Fruit fly (Drosophila melanogaster) whole organism, embryonic: ENCODE results near the gene Pex2.
A peak's percentile ranks its signal among the peaks of the same experiment; 100 is the strongest.

Source experiments
- Atf6 ChIP-seq: fragments of 200-800 bp; sonication (Bioruptor generic); IDR thresholded peaks from 2 replicates; pipeline ENCODE4 v1.3.6; 2022; ENCODE audit warnings: missing biosample characterization, missing genetic modification characterization
- Awh ChIP-seq: fragments of 200-800 bp; sonication (Bioruptor generic); IDR thresholded peaks from 2 replicates; pipeline ENCODE4, ENCODE4 v1.3.6; 2022; ENCODE audit warnings: missing biosample characterization, missing genetic modification characterization
- CG10543 ChIP-seq: fragments of 200-800 bp; sonication (Bioruptor generic); optimal IDR thresholded peaks from 3 replicates; lab custom pipeline; 2017; ENCODE audit warnings: missing biosample characterization, mild to moderate bottlenecking, missing genetic modification characterization, moderate library complexity
- CG11695 ChIP-seq: fragments of 200-800 bp; sonication (Bioruptor generic); IDR thresholded peaks from 3 replicates; pipeline ENCODE4 v1.3.6; 2022; ENCODE audit warnings: missing biosample characterization, missing genetic modification characterization
- CG1603 ChIP-seq: fragments of 200-800 bp; sonication (Bioruptor generic); optimal IDR thresholded peaks from 2 replicates; lab custom pipeline; 2019; ENCODE audit warnings: missing biosample characterization, mild to moderate bottlenecking, missing genetic modification characterization, moderate library complexity
- CG17328 ChIP-seq: fragments of 200-800 bp; sonication (Bioruptor generic); IDR thresholded peaks from 2 replicates; pipeline ENCODE4 v1.3.6; 2022; ENCODE audit warnings: missing biosample characterization, missing genetic modification characterization
- CG17612 ChIP-seq: fragments of 200-800 bp; sonication (Bioruptor generic); IDR thresholded peaks from 2 replicates; pipeline ENCODE4 v1.3.6; 2022; ENCODE audit warnings: missing biosample characterization, missing genetic modification characterization
- CG1792 ChIP-seq: fragments of 200-800 bp; sonication (Bioruptor generic); optimal IDR thresholded peaks from 2 replicates; lab custom pipeline; 2016; ENCODE audit warnings: missing biosample characterization, missing genetic modification characterization
- CG2120 ChIP-seq: fragments of 200-800 bp; sonication (Bioruptor generic); optimal IDR thresholded peaks from 3 replicates; lab custom pipeline; 2016; ENCODE audit warnings: missing biosample characterization, missing genetic modification characterization
- CG2129 ChIP-seq: fragments of 200-800 bp; sonication (Bioruptor generic); IDR thresholded peaks from 2 replicates; pipeline ENCODE4 v1.3.6; 2022; ENCODE audit warnings: missing biosample characterization, missing genetic modification characterization; ENCODE audit not compliant: partially characterized antibody
- CG2875 ChIP-seq: fragments of 200-800 bp; sonication (Bioruptor generic); optimal IDR thresholded peaks from 2 replicates; lab custom pipeline; 2017; ENCODE audit warnings: missing biosample characterization, mild to moderate bottlenecking, missing genetic modification characterization, missing genetic modification reagents
- CG31365 ChIP-seq: fragments of 200-800 bp; sonication (Bioruptor generic); optimal IDR thresholded peaks from 2 replicates; lab custom pipeline; 2018; ENCODE audit warnings: missing biosample characterization, mild to moderate bottlenecking, missing genetic modification characterization
- CG6254 ChIP-seq: fragments of 200-800 bp; sonication (Bioruptor generic); optimal IDR thresholded peaks from 3 replicates; lab custom pipeline; 2017; ENCODE audit warnings: mild to moderate bottlenecking, missing biosample characterization, missing genetic modification reagents, missing genetic modification characterization
- CG6791 ChIP-seq: fragments of 200-800 bp; sonication (Bioruptor generic); IDR thresholded peaks from 3 replicates; pipeline ENCODE4 v1.3.6; 2022; ENCODE audit warnings: missing biosample characterization, missing genetic modification characterization; ENCODE audit not compliant: partially characterized antibody
- CG7556 ChIP-seq: fragments of 200-800 bp; sonication (Bioruptor generic); optimal IDR thresholded peaks from 2 replicates; lab custom pipeline; 2017; ENCODE audit warnings: missing biosample characterization, mild to moderate bottlenecking, missing genetic modification characterization
- CG8281 ChIP-seq: fragments of 200-800 bp; sonication (Bioruptor generic); optimal IDR thresholded peaks from 2 replicates; lab custom pipeline; 2018; ENCODE audit warnings: missing biosample characterization, mild to moderate bottlenecking, missing genetic modification characterization, moderate library complexity
- CG8944 ChIP-seq: fragments of 200-800 bp; sonication (Bioruptor generic); optimal IDR thresholded peaks from 3 replicates; lab custom pipeline; 2016; ENCODE audit warnings: missing biosample characterization, missing genetic modification characterization
- Camta ChIP-seq: fragments of 200-800 bp; sonication (Bioruptor generic); optimal IDR thresholded peaks from 2 replicates; lab custom pipeline; 2016; ENCODE audit warnings: missing biosample characterization, missing genetic modification characterization
- D19B ChIP-seq: fragments of 200-800 bp; sonication (Bioruptor generic); optimal IDR thresholded peaks from 2 replicates; lab custom pipeline; 2017; ENCODE audit warnings: missing biosample characterization, mild to moderate bottlenecking, missing genetic modification characterization
- E2f2 ChIP-seq: fragments of 200-800 bp; sonication (Bioruptor generic); IDR thresholded peaks from 2 replicates; pipeline ENCODE4 v1.3.6; 2022; ENCODE audit warnings: missing biosample characterization, missing genetic modification characterization
- Elba2 ChIP-seq: fragments of 200-800 bp; sonication (Bioruptor generic); optimal IDR thresholded peaks from 3 replicates; lab custom pipeline; 2016; ENCODE audit warnings: missing biosample characterization, missing genetic modification characterization
- Fer3 ChIP-seq: fragments of 200-800 bp; sonication (Bioruptor generic); optimal IDR thresholded peaks from 2 replicates; lab custom pipeline; 2018; ENCODE audit warnings: missing biosample characterization, mild to moderate bottlenecking, missing genetic modification characterization, moderate library complexity
- MTF-1 ChIP-seq: fragments of 200-800 bp; sonication (Bioruptor generic); optimal IDR thresholded peaks from 2 replicates; lab custom pipeline; 2018; ENCODE audit warnings: missing biosample characterization, mild to moderate bottlenecking, missing genetic modification characterization, borderline replicate concordance
- Med ChIP-seq: fragments of 200-800 bp; sonication (Bioruptor generic); peaks from one replicate; lab custom pipeline; 2016; ENCODE audit warnings: missing biosample characterization, missing genetic modification characterization, mild to moderate bottlenecking, inconsistent platforms, moderate library complexity
- NC2α ChIP-seq: fragments of 200-800 bp; sonication (Bioruptor generic); optimal IDR thresholded peaks from 2 replicates; lab custom pipeline; 2016; ENCODE audit warnings: missing biosample characterization, missing genetic modification characterization
- Trl ChIP-seq, 3 experiments: fragments of >200 bp in 2 of 3; fragments of 200-800 bp in 1 of 3; sonication (Bioruptor generic) in 1 of 3; optimal IDR thresholded peaks; 2 replicates in 1 of 3; 3 replicates in 2 of 3; lab custom pipeline; 2016 to 2017; ENCODE audit warnings: missing biosample characterization in 1 of 3, missing genetic modification characterization in 1 of 3
- aop ChIP-seq: fragments of 200-800 bp; sonication (Bioruptor generic); IDR thresholded peaks from 2 replicates; pipeline ENCODE4 v1.3.6; 2022; ENCODE audit warnings: missing biosample characterization, missing genetic modification characterization
- ap ChIP-seq: fragments of 200-800 bp; sonication (Bioruptor generic); IDR thresholded peaks from 2 replicates; pipeline ENCODE4 v1.3.6; 2022; ENCODE audit warnings: missing biosample characterization, missing genetic modification characterization
- chm ChIP-seq: fragments of 200-800 bp; sonication (Bioruptor generic); IDR thresholded peaks from 2 replicates; pipeline ENCODE4 v1.3.6; 2022; ENCODE audit warnings: missing biosample characterization, missing genetic modification characterization
- ci ChIP-seq: fragments of 200-800 bp; sonication (Bioruptor generic); IDR thresholded peaks from 3 replicates; pipeline ENCODE4 v1.3.6; 2022; ENCODE audit warnings: missing biosample characterization, missing genetic modification characterization
- crc ChIP-seq: fragments of 200-800 bp; sonication (Bioruptor generic); optimal IDR thresholded peaks from 2 replicates; lab custom pipeline; 2016; ENCODE audit warnings: missing biosample characterization, missing genetic modification characterization
- cwo ChIP-seq: fragments of 200-800 bp; sonication (Bioruptor generic); optimal IDR thresholded peaks from 3 replicates; lab custom pipeline; 2017; ENCODE audit warnings: missing biosample characterization, missing genetic modification characterization, mild to moderate bottlenecking, moderate library complexity, missing genetic modification reagents
- esg ChIP-seq: fragments of 200-800 bp; sonication (Bioruptor generic); conservative IDR thresholded peaks from 2 replicates; pipeline ENCODE4 v1.3.6; 2022; ENCODE audit warnings: missing biosample characterization, missing genetic modification characterization
- fd3F ChIP-seq: fragments of 200-800 bp; sonication (Bioruptor generic); optimal IDR thresholded peaks from 2 replicates; lab custom pipeline; 2018; ENCODE audit warnings: missing biosample characterization, mild to moderate bottlenecking, missing genetic modification characterization, moderate library complexity
- ftz-f1 ChIP-seq: fragments of 200-800 bp; sonication (Bioruptor generic); optimal IDR thresholded peaks from 2 replicates; lab custom pipeline; 2016; ENCODE audit warnings: missing biosample characterization, missing genetic modification characterization
- gfzf ChIP-seq: fragments of 200-800 bp; sonication (Bioruptor generic); optimal IDR thresholded peaks from 2 replicates; lab custom pipeline; 2016; ENCODE audit warnings: missing biosample characterization, mild to moderate bottlenecking, missing genetic modification characterization, moderate library complexity
- mirr ChIP-seq: fragments of 200-800 bp; sonication (Bioruptor generic); optimal IDR thresholded peaks from 3 replicates; lab custom pipeline; 2018; ENCODE audit warnings: missing biosample characterization, mild to moderate bottlenecking, missing genetic modification characterization
- nom ChIP-seq: fragments of 200-800 bp; sonication (Bioruptor generic); optimal IDR thresholded peaks from 2 replicates; lab custom pipeline; 2017; ENCODE audit warnings: missing biosample characterization, missing genetic modification characterization, mild to moderate bottlenecking, moderate library complexity, missing genetic modification reagents
- onecut ChIP-seq: fragments of 200-800 bp; sonication (Bioruptor generic); IDR thresholded peaks from 2 replicates; pipeline ENCODE4 v1.3.6; 2022; ENCODE audit warnings: missing biosample characterization, missing genetic modification characterization
- otp ChIP-seq: fragments of 200-800 bp; sonication (Bioruptor generic); IDR thresholded peaks from 3 replicates; pipeline ENCODE4, ENCODE4 v1.3.6; 2022; ENCODE audit warnings: missing biosample characterization, missing genetic modification characterization
- row ChIP-seq: fragments of 200-800 bp; sonication (Bioruptor generic); IDR thresholded peaks from 3 replicates; pipeline ENCODE4 v1.3.6; 2022; ENCODE audit warnings: missing biosample characterization, missing genetic modification characterization
- schlank ChIP-seq: fragments of 200-800 bp; sonication (Bioruptor generic); optimal IDR thresholded peaks from 2 replicates; lab custom pipeline; 2018; ENCODE audit warnings: missing biosample characterization, mild to moderate bottlenecking, missing genetic modification characterization
- sens ChIP-seq: fragments of 200-800 bp; sonication (Bioruptor generic); peaks from one replicate; lab custom pipeline; 2016; ENCODE audit warnings: missing biosample characterization, missing genetic modification characterization
- seq ChIP-seq: fragments of 200-800 bp; sonication (Bioruptor generic); IDR thresholded peaks from 2 replicates; pipeline ENCODE4 v1.3.6; 2022; ENCODE audit warnings: missing biosample characterization, missing genetic modification characterization
- stc ChIP-seq: fragments of 200-800 bp; sonication (Bioruptor generic); IDR thresholded peaks from 2 replicates; pipeline ENCODE4 v1.3.6; 2022; ENCODE audit warnings: missing biosample characterization, missing genetic modification characterization
- trem ChIP-seq: fragments of 200-800 bp; optimal IDR thresholded peaks from 3 replicates; lab custom pipeline; 2019; ENCODE audit warnings: missing biosample characterization, mild to moderate bottlenecking, missing genetic modification characterization, moderate library complexity
- vvl ChIP-seq: fragments of 200-800 bp; sonication (Bioruptor generic); IDR thresholded peaks from 2 replicates; pipeline ENCODE4 v1.3.6; 2022; ENCODE audit warnings: missing biosample characterization, missing genetic modification characterization
- wdn ChIP-seq: fragments of 200-800 bp; sonication (Bioruptor generic); IDR thresholded peaks from 2 replicates; pipeline ENCODE4 v1.3.6; 2022; ENCODE audit warnings: missing biosample characterization, missing genetic modification characterization

The Pex2 gene

dm6 chr3L:8347346-8347745 lies 8.5 kb downstream of the Pex2 start (continued):
- TF ChIP-seq Awh (GFP tag; lab: Robert Waterston, UW) = peak; percentile 31; the same call in 1 of the 2 replicates
- TF ChIP-seq Atf6 = peak; percentile 40; the same call in 1 of the 2 replicates
- peak; percentile 17 for TF ChIP-seq fd3F (GFP tag; lab: Kevin White, UChicago)
- peak; percentile 19 for TF ChIP-seq Fer3 (tag; lab: Kevin White, UChicago)
- no peak for TF ChIP-seq D19B (GFP tag; lab: Kevin White, UChicago)
- TF ChIP-seq CG17328 (GFP tag; lab: Robert Waterston, UW) = peak; percentile 36; the same call in 1 of the 2 replicates
- TF ChIP-seq CG8281 (tag; lab: Kevin White, UChicago) = peak; percentile 24
- peak; percentile 44 for TF ChIP-seq CG2875 (GFP tag; lab: Kevin White, UChicago)
- no peak for TF ChIP-seq CG1603
- peak; percentile 29 for TF ChIP-seq schlank
- TF ChIP-seq mirr = peak; percentile 13
- TF ChIP-seq MTF-1 (GFP tag; lab: Kevin White, UChicago) = peak; percentile 56
- no peak for TF ChIP-seq Trl (optimal IDR thresholded peaks at IDR 0.05; lab: Kevin White, UChicago)
- peak; percentile 43 for TF ChIP-seq Trl (GFP tag; optimal IDR thresholded peaks at IDR 0.05; lab: Kevin White, UChicago)
- TF ChIP-seq E2f2 (GFP tag; lab: Robert Waterston, UW) = peak; percentile 23; the same call in 1 of the 2 replicates
- TF ChIP-seq onecut = peak; percentile 40
- peak; percentile 71; the same call in 2 of the 3 replicates for TF ChIP-seq ci (GFP tag; lab: Robert Waterston, UW)
- TF ChIP-seq CG31365 (tag; lab: Kevin White, UChicago) = peak; percentile 30
- peak; percentile 11 for TF ChIP-seq cwo (GFP tag; lab: Kevin White, UChicago)
- TF ChIP-seq sens (GFP tag; lab: Kevin White, UChicago) = no peak
- peak; percentile 55 for TF ChIP-seq chm
- no peak for TF ChIP-seq ap (GFP tag; lab: Robert Waterston, UW)
- no peak for TF ChIP-seq gfzf (GFP tag; lab: Kevin White, UChicago)
- TF ChIP-seq wdn (GFP tag; lab: Robert Waterston, UW) = no peak
- TF ChIP-seq otp (GFP tag; lab: Robert Waterston, UW) = peak; percentile 40; the same call in 1 of the 3 replicates

- TF ChIP-seq CG17612 (GFP tag; lab: Robert Waterston, UW) (no peak), CG6254 (GFP tag; lab: Kevin White, UChicago) (no peak), Elba2 (GFP tag; lab: Kevin White, UChicago) (no peak), ftz-f1 (GFP tag; lab: Kevin White, UChicago) (no peak), gfzf (GFP tag; lab: Kevin White, UChicago) (no peak)
- TF ChIP-seq, all 482 proteins: peak for 0
These were observed 17.3 kb downstream of the Pex2 start, which contains the start of gene Culd for dm6 chr3L:8356196-8356595. TSS of gene Culd (minus strand) at chr3L:8356296.

DNA sequence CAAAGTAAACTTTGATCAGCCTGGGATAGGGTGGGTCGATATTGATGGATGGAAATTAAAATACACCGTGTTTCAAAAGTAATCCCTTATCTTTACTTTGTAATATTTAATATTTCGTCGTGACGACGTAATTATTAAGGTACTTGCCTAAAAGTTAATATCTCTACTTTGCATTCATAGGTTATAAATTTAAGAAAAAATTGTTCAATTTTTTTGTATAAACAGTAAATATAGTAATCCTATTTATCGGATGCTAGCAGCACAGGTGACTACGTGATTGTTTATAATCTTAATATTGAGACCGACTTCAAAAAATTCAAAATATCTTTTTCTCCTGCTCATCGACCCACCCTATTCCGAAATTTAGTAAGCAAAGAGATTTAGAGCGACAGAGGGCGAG lies 19.3 kb downstream of the Pex2 start:
- TF ChIP-seq seq (no peak), CG7556 (no peak), CG8944 (no peak), CG6791 (GFP tag; lab: Robert Waterston, UW) (no peak), esg (GFP tag; lab: Robert Waterston, UW) (no peak), CG10543 (GFP tag; lab: Kevin White, UChicago) (no peak), CG11695 (GFP tag; lab: Robert Waterston, UW) (no peak), chm (no peak), CG1792 (GFP tag; lab: Kevin White, UChicago) (no peak), nom (GFP tag; lab: Kevin White, UChicago) (peak; percentile 54), vvl (0 out of 2 replicates have a peak, but pooled peaks have one; percentile 16), NC2α (GFP tag; lab: Kevin White, UChicago) (no peak), crc (GFP tag; lab: Kevin White, UChicago) (no peak), stc (GFP tag; lab: Robert Waterston, UW) (no peak), CG6254 (GFP tag; lab: Kevin White, UChicago) (no peak), aop (no peak), Med (peak; percentile 78), CG31365 (tag; lab: Kevin White, UChicago) (no peak), CG2120 (GFP tag; lab: Kevin White, UChicago) (peak; percentile 12), CG2129 (GFP tag; lab: Robert Waterston, UW) (no peak), row (GFP tag; lab: Robert Waterston, UW) (no peak), trem (tag; lab: Kevin White, UChicago) (no peak), Camta (GFP tag; lab: Kevin White, UChicago) (no peak)
